Fruit fly (Drosophila melanogaster) whole organism, prepupa: ENCODE measurements around the gene Marf.

Experiments used
- Blimp-1 ChIP-seq: fragments of 200-800 bp; sonication (Bioruptor generic); optimal IDR thresholded peaks from 3 replicates; lab custom pipeline; 2017; ENCODE audit warnings: missing biosample characterization, missing genetic modification characterization, mild to moderate bottlenecking, moderate library complexity, missing genetic modification reagents
- CG6276 ChIP-seq: fragments of 200-800 bp; sonication (Bioruptor generic); optimal IDR thresholded peaks from 2 replicates; lab custom pipeline; 2017; ENCODE audit warnings: missing biosample characterization, mild to moderate bottlenecking, missing genetic modification characterization
- CG6854 ChIP-seq: fragments of 200-800 bp; sonication (Bioruptor generic); optimal IDR thresholded peaks from 2 replicates; lab custom pipeline; 2017; ENCODE audit warnings: missing biosample characterization, mild to moderate bottlenecking, missing genetic modification characterization
- Eip75B ChIP-seq: fragments of 200-800 bp; sonication (Bioruptor generic); optimal IDR thresholded peaks from 3 replicates; lab custom pipeline; 2016; ENCODE audit warnings: missing biosample characterization, missing genetic modification characterization
- Ets21C ChIP-seq: fragments of 200-800 bp; sonication (Bioruptor generic); optimal IDR thresholded peaks from 3 replicates; lab custom pipeline; 2016; ENCODE audit warnings: missing biosample characterization, missing genetic modification characterization
- Gug ChIP-seq: fragments of 200-800 bp; sonication (Bioruptor generic); IDR thresholded peaks from 2 replicates; pipeline ENCODE4 v1.3.6; 2022; ENCODE audit warnings: missing biosample characterization, missing genetic modification characterization
- achi ChIP-seq: fragments of 200-800 bp; sonication (Bioruptor generic); optimal IDR thresholded peaks from 3 replicates; lab custom pipeline; 2016; ENCODE audit warnings: missing biosample characterization, missing genetic modification characterization
- acj6 ChIP-seq: fragments of 200-800 bp; sonication (Bioruptor generic); optimal IDR thresholded peaks from 3 replicates; lab custom pipeline; 2016; ENCODE audit warnings: missing biosample characterization, missing genetic modification characterization
- cyc ChIP-seq: fragments of 200-800 bp; sonication (Bioruptor generic); optimal IDR thresholded peaks from 3 replicates; lab custom pipeline; 2016; ENCODE audit warnings: missing biosample characterization, missing genetic modification characterization
- dac ChIP-seq: fragments of 200-800 bp; sonication (Bioruptor generic); optimal IDR thresholded peaks from 2 replicates; lab custom pipeline; 2017; ENCODE audit warnings: missing biosample characterization, mild to moderate bottlenecking, missing genetic modification characterization

dm6 chrX:6354163-6354562 lies 11.6 kb upstream of the Marf start:
- TF ChIP-seq CG6854 (GFP tag; lab: Kevin White, UChicago) (no peak), Blimp-1 (GFP tag; lab: Kevin White, UChicago) (no peak), achi (GFP tag; lab: Kevin White, UChicago) (no peak), Ets21C (GFP tag; lab: Kevin White, UChicago) (no peak), dac (GFP tag; lab: Kevin White, UChicago) (no peak), Gug (GFP tag; lab: Robert Waterston, UW) (no peak), cyc (GFP tag; lab: Kevin White, UChicago) (no peak), CG6276 (GFP tag; lab: Kevin White, UChicago) (peak; percentile 65), acj6 (GFP tag; lab: Kevin White, UChicago) (no peak), Eip75B (no peak)
